Worm (Caenorhabditis elegans) whole organism, young adult: ENCODE measurements around the gene Y37H2A.14.

ENCODE experiments used
- B0019.2 ChIP-seq: fragments of 200-800 bp; sonication (Bioruptor generic); conservative IDR thresholded peaks from 2 replicates; pipeline ENCODE4 v1.3.6; 2022; ENCODE audit warnings: missing genetic modification reagents, missing genetic modification characterization, missing compliant biosample characterization
- C17E4.6 ChIP-seq: fragments of 200-800 bp; sonication (Bioruptor generic); IDR thresholded peaks from 2 replicates; pipeline ENCODE4 v1.3.6; 2022; ENCODE audit warnings: missing genetic modification reagents, missing genetic modification characterization, missing compliant biosample characterization
- F10E7.11 ChIP-seq: sonication (generic microtip); optimal IDR thresholded peaks from 2 replicates; lab custom pipeline; 2017; ENCODE audit warnings: mild to moderate bottlenecking, missing genetic modification characterization, moderate library complexity, missing compliant biosample characterization
- F39B2.1 ChIP-seq: fragments of 200-800 bp; sonication (Bioruptor generic); IDR thresholded peaks from 2 replicates; pipeline ENCODE4 v1.3.6; 2022; ENCODE audit warnings: missing genetic modification reagents, missing genetic modification characterization, missing compliant biosample characterization
- F57C9.4 ChIP-seq: sonication (generic microtip); optimal IDR thresholded peaks from 2 replicates; lab custom pipeline; 2017; ENCODE audit warnings: mild to moderate bottlenecking, missing genetic modification characterization, missing compliant biosample characterization
- K12H6.12 ChIP-seq: fragments of 200-800 bp; sonication (Bioruptor generic); optimal IDR thresholded peaks from 2 replicates; lab custom pipeline; 2018; ENCODE audit warnings: mild to moderate bottlenecking, missing genetic modification characterization, missing compliant biosample characterization
- T07F8.4 ChIP-seq: sonication (generic microtip); optimal IDR thresholded peaks from 2 replicates; lab custom pipeline; 2016; ENCODE audit warnings: mild to moderate bottlenecking, missing genetic modification characterization, moderate library complexity, missing compliant biosample characterization
- T26A5.8 ChIP-seq: sonication (generic microtip); optimal IDR thresholded peaks from 2 replicates; lab custom pipeline; 2016; ENCODE audit warnings: missing genetic modification characterization, missing compliant biosample characterization
- aptf-3 ChIP-seq: fragments of 200-800 bp; sonication (Bioruptor generic); IDR thresholded peaks from 2 replicates; pipeline ENCODE4 v1.3.6; 2022; ENCODE audit warnings: missing genetic modification characterization, missing compliant biosample characterization
- atf-7 ChIP-seq: sonication (generic microtip); optimal IDR thresholded peaks from 2 replicates; lab custom pipeline; 2017; ENCODE audit warnings: mild to moderate bottlenecking, missing genetic modification characterization, missing compliant biosample characterization
- cebp-1 ChIP-seq, 2 experiments: fragments of 200-800 bp in 1 of 2; sonication (Bioruptor generic) in 1 of 2; sonication (generic microtip) in 1 of 2; IDR thresholded peaks in 1 of 2; optimal IDR thresholded peaks in 1 of 2; 2 replicates each; pipeline versions ENCODE4 v1.3.6 to Lab custom; 2017 to 2022; ENCODE audit warnings: missing compliant biosample characterization in 2 of 2, missing genetic modification characterization in 2 of 2, mild to moderate bottlenecking in 1 of 2, missing genetic modification reagents in 1 of 2, moderate library complexity in 1 of 2
- ceh-27 ChIP-seq: fragments of 200-800 bp; sonication (Bioruptor generic); optimal IDR thresholded peaks from 2 replicates; lab custom pipeline; 2018; ENCODE audit warnings: mild to moderate bottlenecking, missing genetic modification characterization, moderate library complexity, missing compliant biosample characterization
- efl-1 ChIP-seq: fragments of 150-350 bp; optimal IDR thresholded peaks from 2 replicates; lab custom pipeline; 2014; ENCODE audit warnings: missing biosample characterization, missing genetic modification reagents, missing genetic modification characterization
- egl-18 ChIP-seq: fragments of 200-800 bp; sonication (Bioruptor generic); IDR thresholded peaks from 2 replicates; pipeline ENCODE4 v1.3.6; 2022; ENCODE audit warnings: missing genetic modification reagents, missing genetic modification characterization, missing compliant biosample characterization
- ets-4 ChIP-seq: fragments of 200-800 bp; sonication (Bioruptor generic); optimal IDR thresholded peaks from 2 replicates; lab custom pipeline; 2018; ENCODE audit warnings: mild to moderate bottlenecking, missing genetic modification characterization, missing compliant biosample characterization
- gei-17 ChIP-seq: fragments of 200-800 bp; sonication (Bioruptor generic); optimal IDR thresholded peaks from 2 replicates; lab custom pipeline; 2018; ENCODE audit warnings: mild to moderate bottlenecking, missing genetic modification characterization, missing compliant biosample characterization
- hsf-1 ChIP-seq: fragments of 200-800 bp; sonication (Bioruptor generic); IDR thresholded peaks from 2 replicates; pipeline ENCODE4 v1.3.6; 2022; ENCODE audit warnings: missing genetic modification reagents, missing genetic modification characterization, missing compliant biosample characterization
- lsy-27 ChIP-seq: sonication (generic microtip); optimal IDR thresholded peaks from 2 replicates; lab custom pipeline; 2017; ENCODE audit warnings: missing genetic modification characterization, mild to moderate bottlenecking, missing compliant biosample characterization, antibody characterized with exemption, missing genotype, borderline replicate concordance; ENCODE audit not compliant: insufficient read depth
- madf-3 ChIP-seq: fragments of 200-800 bp; sonication (Bioruptor generic); IDR thresholded peaks from 2 replicates; pipeline ENCODE4 v1.3.6; 2022; ENCODE audit warnings: missing genetic modification reagents, missing genetic modification characterization, missing compliant biosample characterization
- mel-28 ChIP-seq: sonication (generic microtip); optimal IDR thresholded peaks from 2 replicates; lab custom pipeline; 2016; ENCODE audit warnings: borderline replicate concordance, mild to moderate bottlenecking, missing genetic modification characterization, missing compliant biosample characterization
- mxl-1 ChIP-seq: sonication (generic microtip); optimal IDR thresholded peaks from 2 replicates; lab custom pipeline; 2016; ENCODE audit warnings: missing genetic modification characterization, missing compliant biosample characterization
- nfya-2 ChIP-seq: fragments of 200-800 bp; sonication (Bioruptor generic); IDR thresholded peaks from 2 replicates; pipeline ENCODE4 v1.3.6; 2022; ENCODE audit warnings: missing genetic modification reagents, missing genetic modification characterization, missing compliant biosample characterization
- nfyb-1 ChIP-seq: fragments of 200-800 bp; sonication (Bioruptor generic); IDR thresholded peaks from 2 replicates; pipeline ENCODE4 v1.3.6; 2022; ENCODE audit warnings: missing genetic modification reagents, missing genetic modification characterization, missing compliant biosample characterization
- nhr-27 ChIP-seq: fragments of 200-800 bp; sonication (Bioruptor generic); optimal IDR thresholded peaks from 2 replicates; lab custom pipeline; 2018; ENCODE audit warnings: mild to moderate bottlenecking, missing genetic modification characterization, moderate library complexity, missing compliant biosample characterization
- rpc-1 ChIP-seq, 2 experiments: fragments of 150-350 bp in 1 of 2; sonication (generic microtip) in 1 of 2; optimal IDR thresholded peaks; 2 replicates each; lab custom pipeline; 2014 to 2018; ENCODE audit warnings: missing biosample characterization in 1 of 2, missing genetic modification characterization in 1 of 2, missing genetic modification reagents in 1 of 2, missing genotype in 1 of 2
- sea-2 ChIP-seq: fragments of 200-800 bp; sonication (Bioruptor generic); IDR thresholded peaks from 2 replicates; pipeline ENCODE4 v1.3.6; 2022; ENCODE audit warnings: missing genetic modification characterization, missing compliant biosample characterization
- somi-1 ChIP-seq: fragments of 200-800 bp; sonication (Bioruptor generic); optimal IDR thresholded peaks from 2 replicates; lab custom pipeline; 2018; ENCODE audit warnings: mild to moderate bottlenecking, missing genetic modification characterization, missing compliant biosample characterization
- unc-130 ChIP-seq: sonication (generic microtip); optimal IDR thresholded peaks from 2 replicates; lab custom pipeline; 2016; ENCODE audit warnings: missing genetic modification reagents, missing genetic modification characterization, missing compliant biosample characterization
- ztf-6 ChIP-seq: fragments of 200-800 bp; sonication (Bioruptor generic); IDR thresholded peaks from 2 replicates; pipeline ENCODE4 v1.3.6; 2022; ENCODE audit warnings: missing genetic modification reagents, missing genetic modification characterization, missing compliant biosample characterization

Gene Y37H2A.14

ce11 chrV:18188328-18188727 lies 44.8 kb downstream of the Y37H2A.14 start, which contains the start of gene clec-245:
clec-245 (minus strand) TSS chrV:18188428.
- TF ChIP-seq C17E4.6 (no peak), mel-28 (tag; lab: Kevin White, UChicago) (no peak), nfyb-1 (no peak), T07F8.4 (no peak), atf-7 (tag; lab: Kevin White, UChicago) (no peak), mxl-1 (no peak), egl-18 (GFP tag; lab: Robert Waterston, UW) (no peak), unc-130 (GFP tag; lab: Kevin White, UChicago) (no peak), ets-4 (GFP tag; lab: Kevin White, UChicago) (no peak)

- TF ChIP-seq T26A5.8 (tag; lab: Kevin White, UChicago) (no peak), nfya-2 (GFP tag; lab: Robert Waterston, UW) (no peak), K12H6.12 (tag; lab: Kevin White, UChicago) (no peak), gei-17 (GFP tag; lab: Kevin White, UChicago) (no peak), madf-3 (GFP tag; lab: Robert Waterston, UW) (no peak), C17E4.6 (no peak), cebp-1 (GFP tag; IDR thresholded peaks at IDR 0.05; lab: Robert Waterston, UW) (no peak), cebp-1 (tag; optimal IDR thresholded peaks at IDR 0.05; lab: Kevin White, UChicago) (no peak), B0019.2 (no peak), F57C9.4 (tag; lab: Kevin White, UChicago) (no peak), F10E7.11 (no peak), hsf-1 (no peak), somi-1 (no peak), sea-2 (GFP tag; lab: Robert Waterston, UW) (no peak), F39B2.1 (no peak)
Measured at ce11 chrV:18189181-18189580, 45.6 kb downstream of the Y37H2A.14 start, which contains the start of gene clec-246. clec-246 (plus strand) TSS chrV:18189481.

DNA sequence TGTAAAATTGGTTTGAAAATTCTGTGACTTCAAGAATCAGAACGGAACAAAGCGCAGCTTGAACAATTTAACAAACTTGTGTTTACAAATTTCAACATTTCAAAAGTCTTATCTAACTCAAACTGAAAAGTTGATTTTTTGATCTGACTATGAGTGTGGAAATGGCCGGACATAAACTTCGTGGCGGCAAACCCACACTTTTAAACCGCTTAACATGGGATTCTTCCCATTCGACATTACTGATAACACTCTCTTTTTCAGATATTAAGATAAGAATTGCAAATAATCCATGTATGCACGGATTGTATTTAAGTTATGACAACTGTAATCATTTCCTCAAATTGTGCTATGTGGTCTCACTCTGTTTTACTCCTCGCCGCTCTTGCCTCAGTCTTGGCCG lies 47.6 kb downstream of the Y37H2A.14 start, which contains the start of gene clec-42:
clec-42 (plus strand) TSS at position 285 of the 400 bp plus-strand sequence.
- no peak for TF ChIP-seq lsy-27 (tag; lab: Kevin White, UChicago)
- no peak for TF ChIP-seq nhr-27 (tag; lab: Kevin White, UChicago)
- TF ChIP-seq rpc-1 (optimal IDR thresholded peaks at IDR 0.05; lab: Kevin White, UChicago) = no peak
- no peak for TF ChIP-seq rpc-1 (tag; optimal IDR thresholded peaks at IDR 0.05; lab: Kevin White, UChicago)
- TF ChIP-seq ztf-6 (GFP tag; lab: Robert Waterston, UW) = no peak
- TF ChIP-seq efl-1 (GFP tag; lab: Kevin White, UChicago) = no peak
- no peak for TF ChIP-seq ceh-27 (GFP tag; lab: Kevin White, UChicago)
- TF ChIP-seq somi-1 = no peak
- no peak for TF ChIP-seq aptf-3 (GFP tag; lab: Robert Waterston, UW)
